Worm (Caenorhabditis elegans) whole organism, young adult: Measurements from ENCODE around the gene vab-9.
A peak's percentile ranks its signal among the peaks of the same experiment; 100 is the strongest.

Experiments used
- B0336.3 ChIP-seq: fragments of 200-800 bp; sonication (Bioruptor generic); IDR thresholded peaks from 2 replicates; pipeline ENCODE4 v1.3.6; 2022; ENCODE audit warnings: missing genetic modification characterization, missing compliant biosample characterization
- Y56A3A.18 ChIP-seq: fragments of 200-800 bp; sonication (Bioruptor generic); IDR thresholded peaks from 2 replicates; pipeline ENCODE4 v1.3.6; 2022; ENCODE audit warnings: missing genetic modification reagents, missing genetic modification characterization, missing compliant biosample characterization
- ama-1 ChIP-seq, 3 experiments: fragments of 150-350 bp in 1 of 3; sonication (generic microtip) in 2 of 3; optimal IDR thresholded peaks; 2 replicates each; lab custom pipeline; 2014 to 2018; ENCODE audit warnings: missing biosample characterization in 2 of 3, missing genetic modification characterization in 2 of 3, missing genetic modification reagents in 2 of 3
- ccch-3 ChIP-seq: fragments of 200-800 bp; sonication (Bioruptor generic); optimal IDR thresholded peaks from 2 replicates; lab custom pipeline; 2018; ENCODE audit warnings: mild to moderate bottlenecking, missing genetic modification characterization, missing compliant biosample characterization
- hmg-20 ChIP-seq: fragments of 200-800 bp; sonication (Bioruptor generic); IDR thresholded peaks from 2 replicates; pipeline ENCODE4 v1.3.6; 2022; ENCODE audit warnings: missing genetic modification reagents, missing genetic modification characterization, missing compliant biosample characterization
- lin-54 ChIP-seq: fragments of 200-800 bp; sonication (Bioruptor generic); optimal IDR thresholded peaks from 2 replicates; lab custom pipeline; 2018; ENCODE audit warnings: mild to moderate bottlenecking, missing genetic modification characterization, missing compliant biosample characterization
- mes-4 ChIP-seq: sonication (generic microtip); optimal IDR thresholded peaks from 2 replicates; lab custom pipeline; 2016; ENCODE audit warnings: missing genotype, missing genetic modification characterization, missing compliant biosample characterization
- nfya-2 ChIP-seq: fragments of 200-800 bp; sonication (Bioruptor generic); IDR thresholded peaks from 2 replicates; pipeline ENCODE4 v1.3.6; 2022; ENCODE audit warnings: missing genetic modification reagents, missing genetic modification characterization, missing compliant biosample characterization
- nhr-80 ChIP-seq: sonication (generic microtip); optimal IDR thresholded peaks from 2 replicates; lab custom pipeline; 2016; ENCODE audit warnings: missing genetic modification characterization, missing compliant biosample characterization
- pha-4 ChIP-seq: fragments of 150-350 bp; sonication (generic microtip); optimal IDR thresholded peaks from 2 replicates; lab custom pipeline; 2014; ENCODE audit warnings: missing biosample characterization, missing genetic modification reagents, missing genetic modification characterization
- zim-3 ChIP-seq: sonication (generic microtip); optimal IDR thresholded peaks from 2 replicates; lab custom pipeline; 2017; ENCODE audit warnings: mild to moderate bottlenecking, missing genetic modification characterization, moderate library complexity, missing compliant biosample characterization
- ztf-3 ChIP-seq: fragments of 200-800 bp; sonication (Bioruptor generic); optimal IDR thresholded peaks from 2 replicates; lab custom pipeline; 2018; ENCODE audit warnings: mild to moderate bottlenecking, missing genetic modification characterization, missing compliant biosample characterization

DNA sequence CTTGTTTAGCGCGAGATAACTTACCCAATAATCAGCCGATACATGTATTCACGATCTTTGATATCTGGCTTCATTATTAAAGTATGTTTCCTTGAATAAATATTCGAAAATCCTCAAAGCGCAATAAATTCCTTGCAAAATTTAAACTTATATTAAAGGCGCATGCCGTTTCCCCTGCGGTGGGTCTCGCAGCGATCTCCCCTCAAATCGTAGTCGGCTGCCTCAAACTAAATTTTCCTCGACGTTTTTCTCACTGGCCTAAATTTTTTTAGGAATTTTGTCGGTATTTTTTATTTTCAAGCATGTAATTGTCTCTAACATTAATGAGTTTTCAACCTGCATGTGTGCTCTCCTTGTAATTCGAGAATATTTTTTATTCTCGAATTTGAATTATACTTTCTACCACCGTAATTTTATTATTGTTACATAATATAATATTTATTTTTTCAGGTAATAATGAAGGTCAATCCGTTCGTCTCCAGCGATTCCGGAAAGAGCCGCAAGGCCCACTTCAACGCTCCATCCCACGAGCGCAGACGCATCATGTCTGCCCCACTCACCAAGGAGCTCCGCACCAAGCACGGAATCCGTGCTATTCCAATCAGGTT, 35.1 kb downstream of the vab-9 start, which contains the start of the genes cpf-1 and rpl-26:
- TF ChIP-seq lin-54 = peak; percentile 60
- TF ChIP-seq nfya-2 (GFP tag; lab: Robert Waterston, UW) = no peak
- no peak for TF ChIP-seq Y56A3A.18 (GFP tag; lab: Robert Waterston, UW)
- TF ChIP-seq zim-3 = no peak
- TF ChIP-seq hmg-20 (GFP tag; lab: Robert Waterston, UW) = no peak
- no peak for TF ChIP-seq pha-4 (tag; lab: Kevin White, UChicago)
- TF ChIP-seq ccch-3 (GFP tag; lab: Kevin White, UChicago) = no peak
- TF ChIP-seq ztf-3 (GFP tag; lab: Kevin White, UChicago) = no peak
- no peak for TF ChIP-seq nhr-80 (tag; lab: Kevin White, UChicago)
- no peak for TF ChIP-seq mes-4 (tag; lab: Kevin White, UChicago)
- TF ChIP-seq B0336.3 (GFP tag; lab: Robert Waterston, UW) = no peak
- no peak for TF ChIP-seq ama-1 (optimal IDR thresholded peaks at IDR 0.05; lab: Kevin White, UChicago)
- no peak for TF ChIP-seq ama-1 (GFP tag; optimal IDR thresholded peaks at IDR 0.05; lab: Kevin White, UChicago)
